Worm (Caenorhabditis elegans) whole organism, late embryonic: ENCODE measurements around the gene wrt-3.

Experiments used
- C08G9.2 ChIP-seq: sonication (generic microtip); optimal IDR thresholded peaks from 2 replicates; lab custom pipeline; 2016; ENCODE audit warnings: mild to moderate bottlenecking, missing genetic modification characterization, moderate library complexity, missing compliant biosample characterization
- F13H6.1 ChIP-seq: sonication (generic microtip); optimal IDR thresholded peaks from 2 replicates; lab custom pipeline; 2016; ENCODE audit warnings: missing genetic modification characterization, missing compliant biosample characterization
- K02D7.2 ChIP-seq: sonication (generic microtip); optimal IDR thresholded peaks from 2 replicates; lab custom pipeline; 2017; ENCODE audit warnings: mild to moderate bottlenecking, missing genetic modification characterization, missing compliant biosample characterization
- T23F11.4 ChIP-seq: fragments of 200-800 bp; sonication (Bioruptor generic); optimal IDR thresholded peaks from 2 replicates; lab custom pipeline; 2018; ENCODE audit warnings: mild to moderate bottlenecking, missing genetic modification characterization, missing compliant biosample characterization
- Y22D7AL.16 ChIP-seq: sonication (generic microtip); optimal IDR thresholded peaks from 2 replicates; lab custom pipeline; 2016; ENCODE audit warnings: missing genetic modification characterization, missing compliant biosample characterization
- ahr-1 ChIP-seq: sonication (generic microtip); optimal IDR thresholded peaks from 2 replicates; lab custom pipeline; 2016; ENCODE audit warnings: missing genetic modification characterization, missing compliant biosample characterization
- ceh-14 ChIP-seq: sonication (generic microtip); optimal IDR thresholded peaks from 2 replicates; lab custom pipeline; 2016; ENCODE audit warnings: missing genotype, missing genetic modification characterization, missing compliant biosample characterization
- ceh-2 ChIP-seq: sonication (generic microtip); optimal IDR thresholded peaks from 2 replicates; lab custom pipeline; 2016; ENCODE audit warnings: missing genotype, missing genetic modification characterization, missing compliant biosample characterization
- ceh-22 ChIP-seq: sonication (generic microtip); optimal IDR thresholded peaks from 2 replicates; lab custom pipeline; 2017; ENCODE audit warnings: missing biosample characterization, missing genetic modification characterization
- ceh-24 ChIP-seq: sonication (generic microtip); optimal IDR thresholded peaks from 2 replicates; lab custom pipeline; 2016; ENCODE audit warnings: mild to moderate bottlenecking, missing genetic modification characterization, missing compliant biosample characterization
- ceh-30 ChIP-seq: fragments of 150-350 bp; optimal IDR thresholded peaks from 2 replicates; lab custom pipeline; 2014; ENCODE audit warnings: missing biosample characterization, missing genetic modification characterization
- ceh-31 ChIP-seq: sonication (generic microtip); optimal IDR thresholded peaks from 2 replicates; lab custom pipeline; 2016; ENCODE audit warnings: missing genetic modification characterization, missing compliant biosample characterization
- ceh-34 ChIP-seq: sonication (generic microtip); optimal IDR thresholded peaks from 2 replicates; lab custom pipeline; 2016; ENCODE audit warnings: mild to moderate bottlenecking, missing genetic modification characterization, missing compliant biosample characterization
- ceh-48 ChIP-seq: sonication (generic microtip); optimal IDR thresholded peaks from 2 replicates; lab custom pipeline; 2016; ENCODE audit warnings: missing genetic modification characterization, inconsistent platforms, missing compliant biosample characterization
- ceh-6 ChIP-seq: fragments of 200-800 bp; sonication (Bioruptor generic); optimal IDR thresholded peaks from 2 replicates; lab custom pipeline; 2018; ENCODE audit warnings: mild to moderate bottlenecking, missing genetic modification characterization, missing compliant biosample characterization
- dve-1 ChIP-seq: sonication (generic microtip); optimal IDR thresholded peaks from 2 replicates; lab custom pipeline; 2017; ENCODE audit warnings: antibody characterized with exemption, mild to moderate bottlenecking, missing genetic modification characterization, missing compliant biosample characterization
- elt-2 ChIP-seq: sonication (generic microtip); optimal IDR thresholded peaks from 2 replicates; lab custom pipeline; 2016; ENCODE audit warnings: missing genetic modification reagents, missing genetic modification characterization, missing compliant biosample characterization
- ets-4 ChIP-seq: sonication (generic microtip); optimal IDR thresholded peaks from 2 replicates; lab custom pipeline; 2016; ENCODE audit warnings: missing genetic modification characterization, missing compliant biosample characterization
- eyg-1 ChIP-seq: sonication (generic microtip); optimal IDR thresholded peaks from 2 replicates; lab custom pipeline; 2016; ENCODE audit warnings: missing genotype, missing genetic modification characterization, missing compliant biosample characterization
- fkh-6 ChIP-seq: sonication (generic microtip); optimal IDR thresholded peaks from 2 replicates; lab custom pipeline; 2016; ENCODE audit warnings: missing genetic modification characterization, missing compliant biosample characterization
- hlh-15 ChIP-seq: sonication (generic microtip); optimal IDR thresholded peaks from 2 replicates; lab custom pipeline; 2016; ENCODE audit warnings: missing genetic modification characterization, missing compliant biosample characterization
- hlh-6 ChIP-seq: sonication (generic microtip); optimal IDR thresholded peaks from 2 replicates; lab custom pipeline; 2016; ENCODE audit warnings: missing genotype, missing genetic modification characterization, missing compliant biosample characterization
- mec-3 ChIP-seq: sonication (generic microtip); optimal IDR thresholded peaks from 2 replicates; lab custom pipeline; 2016; ENCODE audit warnings: borderline replicate concordance, missing genetic modification characterization, missing compliant biosample characterization
- nfya-1 ChIP-seq: sonication (generic microtip); optimal IDR thresholded peaks from 2 replicates; lab custom pipeline; 2017; ENCODE audit warnings: missing genetic modification characterization, mild to moderate bottlenecking, missing compliant biosample characterization, antibody characterized with exemption, moderate library complexity
- nhr-11 ChIP-seq: fragments of 150-350 bp; optimal IDR thresholded peaks from 2 replicates; lab custom pipeline; 2014; ENCODE audit warnings: missing biosample characterization, missing genetic modification characterization
- pag-3 ChIP-seq: sonication (generic microtip); optimal IDR thresholded peaks from 2 replicates; lab custom pipeline; 2016; ENCODE audit warnings: missing compliant biosample characterization, missing genetic modification characterization, borderline replicate concordance
- pat-9 ChIP-seq: fragments of 200-800 bp; sonication (Bioruptor generic); optimal IDR thresholded peaks from 2 replicates; lab custom pipeline; 2018; ENCODE audit warnings: mild to moderate bottlenecking, missing genetic modification characterization, moderate library complexity, missing compliant biosample characterization
- pha-2 ChIP-seq: sonication (generic microtip); optimal IDR thresholded peaks from 2 replicates; lab custom pipeline; 2017; ENCODE audit warnings: mild to moderate bottlenecking, missing genetic modification characterization, missing compliant biosample characterization
- pha-4 ChIP-seq: fragments of 150-350 bp; optimal IDR thresholded peaks from 2 replicates; lab custom pipeline; 2018; ENCODE audit warnings: missing biosample characterization, missing genetic modification reagents, missing genetic modification characterization
- pqm-1 ChIP-seq: sonication (generic microtip); optimal IDR thresholded peaks from 2 replicates; lab custom pipeline; 2016; ENCODE audit warnings: missing genetic modification characterization, missing compliant biosample characterization
- ref-2 ChIP-seq: sonication (generic microtip); optimal IDR thresholded peaks from 2 replicates; lab custom pipeline; 2016; ENCODE audit warnings: missing genetic modification characterization, missing compliant biosample characterization
- rnt-1 ChIP-seq: sonication (generic microtip); optimal IDR thresholded peaks from 2 replicates; lab custom pipeline; 2016; ENCODE audit warnings: missing genetic modification characterization, missing compliant biosample characterization
- sdc-2 ChIP-seq: sonication (generic microtip); optimal IDR thresholded peaks from 2 replicates; lab custom pipeline; 2016; ENCODE audit warnings: missing genotype, missing genetic modification characterization, missing compliant biosample characterization
- sox-4 ChIP-seq: sonication (generic microtip); optimal IDR thresholded peaks from 2 replicates; lab custom pipeline; 2017; ENCODE audit warnings: mild to moderate bottlenecking, missing genetic modification characterization, inconsistent platforms, missing compliant biosample characterization
- tbx-2 ChIP-seq: sonication (generic microtip); optimal IDR thresholded peaks from 2 replicates; lab custom pipeline; 2016; ENCODE audit warnings: missing genetic modification characterization, missing compliant biosample characterization
- zip-5 ChIP-seq: sonication (generic microtip); optimal IDR thresholded peaks from 2 replicates; lab custom pipeline; 2016; ENCODE audit warnings: missing genetic modification characterization, missing compliant biosample characterization
- ztf-16 ChIP-seq: sonication (generic microtip); optimal IDR thresholded peaks from 2 replicates; lab custom pipeline; 2017; ENCODE audit warnings: missing genetic modification characterization, missing compliant biosample characterization

The wrt-3 gene

DNA sequence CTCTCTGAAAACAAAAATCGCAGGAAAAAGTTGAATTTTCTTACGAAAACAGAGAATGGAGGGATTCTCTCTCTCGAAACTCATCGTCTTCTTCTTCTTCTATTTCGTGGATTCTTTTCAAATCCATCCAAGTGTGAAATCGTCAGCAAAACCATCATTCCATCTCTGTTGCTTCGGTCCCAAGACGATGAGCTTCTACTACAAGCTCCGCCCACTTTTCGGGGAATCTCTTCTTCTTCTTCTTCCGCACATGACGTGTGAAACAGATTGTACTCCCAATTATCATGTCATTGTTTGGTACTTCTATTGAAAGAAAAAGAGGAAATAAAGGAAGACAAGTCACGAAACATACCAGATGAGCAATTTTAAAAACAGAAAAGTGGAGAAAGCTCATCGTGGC, 45.9 kb upstream of the wrt-3 start:
- TF ChIP-seq ceh-31 (tag; lab: Kevin White, UChicago) (peak; percentile 52), zip-5 (tag; lab: Kevin White, UChicago) (no peak), pha-4 (no peak), eyg-1 (no peak)

DNA sequence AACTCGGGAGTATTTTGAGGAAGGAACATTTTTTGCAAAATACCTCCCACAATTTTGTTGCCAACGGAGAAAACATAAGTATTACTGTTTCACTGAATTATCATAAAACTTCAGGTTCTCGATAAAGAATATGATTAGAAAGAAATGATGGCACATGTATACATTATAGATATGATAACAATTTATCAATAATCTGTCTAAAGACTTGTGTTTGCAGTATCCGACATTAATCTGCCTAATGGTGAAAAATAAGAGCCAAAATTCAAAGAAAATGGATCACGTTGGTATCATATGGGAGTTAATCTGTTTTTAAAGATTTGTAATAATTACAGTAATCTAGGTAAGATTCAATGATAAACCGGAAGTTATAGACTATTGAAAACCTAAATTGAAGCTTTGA, 43.4 kb upstream of the wrt-3 start:
- peak; percentile 52 for TF ChIP-seq elt-2 (tag; lab: Kevin White, UChicago)
- TF ChIP-seq ref-2: no peak
- TF ChIP-seq, all 69 proteins: peak for 1

DNA sequence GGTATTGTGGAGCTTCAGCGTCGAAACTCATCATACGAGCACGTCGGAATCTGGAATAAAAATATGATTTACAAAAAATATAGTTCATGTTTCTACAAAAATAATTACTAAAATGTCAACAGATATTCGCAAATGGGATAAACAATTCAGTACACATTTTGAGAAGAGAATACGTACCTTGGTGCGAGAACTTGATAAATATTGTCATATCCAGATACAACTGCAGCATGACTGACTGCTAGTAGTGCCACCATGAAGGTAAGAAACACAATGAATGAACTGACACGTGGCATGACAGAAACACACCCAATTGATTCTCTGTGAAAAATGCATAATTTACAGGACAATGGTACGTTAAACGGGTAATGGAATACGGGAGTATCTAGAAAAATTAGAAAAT, 41.4 kb upstream of the wrt-3 start, which contains the start of gene nlp-35:
nlp-35 (minus strand) TSS at position 319 of the 400 bp plus-strand sequence.
- no peak for TF ChIP-seq ceh-2 (tag; lab: Kevin White, UChicago)
- no peak for TF ChIP-seq pat-9 (tag; lab: Kevin White, UChicago)
- no peak for TF ChIP-seq hlh-15 (tag; lab: Kevin White, UChicago)
- TF ChIP-seq pha-2 (tag; lab: Kevin White, UChicago): no peak
- TF ChIP-seq tbx-2 (tag; lab: Kevin White, UChicago): no peak
- no peak for TF ChIP-seq Y22D7AL.16
- TF ChIP-seq pqm-1 (tag; lab: Kevin White, UChicago): no peak
- TF ChIP-seq T23F11.4 (GFP tag; lab: Kevin White, UChicago): no peak
- no peak for TF ChIP-seq ceh-14
- TF ChIP-seq ets-4 (tag; lab: Kevin White, UChicago): no peak
- no peak for TF ChIP-seq ceh-30 (tag; lab: Kevin White, UChicago)
- TF ChIP-seq zip-5 (tag; lab: Kevin White, UChicago): no peak
- TF ChIP-seq rnt-1 (tag; lab: Kevin White, UChicago): no peak
- TF ChIP-seq ceh-48 (tag; lab: Kevin White, UChicago): no peak
- TF ChIP-seq ceh-24 (tag; lab: Kevin White, UChicago): no peak
- no peak for TF ChIP-seq ceh-6
- TF ChIP-seq pha-4: no peak

DNA sequence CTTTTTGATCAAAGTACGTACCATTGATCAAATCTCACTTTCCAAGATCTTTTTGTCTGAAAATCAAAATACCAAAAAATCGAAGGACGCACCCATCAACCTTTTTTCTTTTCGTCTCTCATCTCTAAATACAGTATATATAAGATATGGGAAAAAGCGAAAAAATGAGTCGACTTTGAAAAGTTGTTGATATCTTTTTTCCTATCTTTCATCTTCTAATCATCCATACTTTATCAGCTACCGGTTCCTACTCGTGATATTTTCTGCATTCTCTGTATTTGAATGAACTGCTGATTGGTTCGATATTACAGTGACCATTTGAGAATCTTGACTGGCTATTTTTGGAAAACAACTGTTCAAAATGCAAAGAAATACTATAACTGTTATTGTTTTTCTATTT, 39.6 kb upstream of the wrt-3 start, which contains the start of gene C33A12.19:
C33A12.19 (plus strand) TSS at position 169 of the 400 bp plus-strand sequence.
- no peak for TF ChIP-seq ceh-34 (tag; lab: Kevin White, UChicago)
- TF ChIP-seq ceh-31 (tag; lab: Kevin White, UChicago): no peak
- TF ChIP-seq dve-1: no peak
- TF ChIP-seq F13H6.1 (tag; lab: Kevin White, UChicago): no peak
- TF ChIP-seq ref-2: no peak
- TF ChIP-seq nhr-11 (tag; lab: Kevin White, UChicago): no peak
- no peak for TF ChIP-seq ahr-1 (tag; lab: Kevin White, UChicago)
- no peak for TF ChIP-seq pag-3 (tag; lab: Kevin White, UChicago)

DNA sequence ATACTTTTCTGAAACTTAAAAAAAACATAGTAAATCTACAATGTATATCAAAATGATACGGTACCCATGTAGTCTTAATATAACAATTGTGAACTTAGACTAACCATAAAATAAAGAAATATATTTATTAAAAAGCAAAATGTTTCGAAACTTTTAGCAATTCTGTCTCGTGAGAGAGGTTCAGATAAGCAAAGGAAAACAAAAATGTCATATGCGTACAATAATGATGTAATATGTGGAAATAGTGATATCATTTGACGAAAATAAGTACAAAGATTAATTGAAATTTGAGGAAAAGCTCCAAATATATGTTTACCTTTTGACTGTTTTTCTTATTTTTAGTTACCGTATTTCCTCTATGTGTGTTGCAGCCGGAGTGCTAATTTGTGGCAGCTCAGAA, 36.9 kb upstream of the wrt-3 start:
- TF ChIP-seq ahr-1 (tag; lab: Kevin White, UChicago) (no peak), ceh-24 (tag; lab: Kevin White, UChicago) (no peak), ceh-22 (tag; lab: Kevin White, UChicago) (no peak), sox-4 (tag; lab: Kevin White, UChicago) (no peak), mec-3 (tag; lab: Kevin White, UChicago) (no peak), ceh-2 (tag; lab: Kevin White, UChicago) (no peak), zip-5 (tag; lab: Kevin White, UChicago) (no peak), hlh-6 (tag; lab: Kevin White, UChicago) (no peak), fkh-6 (tag; lab: Kevin White, UChicago) (no peak), ref-2 (no peak), K02D7.2 (tag; lab: Kevin White, UChicago) (no peak), elt-2 (tag; lab: Kevin White, UChicago) (no peak), ceh-34 (tag; lab: Kevin White, UChicago) (no peak), nfya-1 (no peak), rnt-1 (tag; lab: Kevin White, UChicago) (no peak), ztf-16 (tag; lab: Kevin White, UChicago) (no peak), C08G9.2 (no peak), sdc-2 (tag; lab: Kevin White, UChicago) (no peak)
